Fruit fly (Drosophila melanogaster) whole organism, pupa: ENCODE results near the gene CG8916.

Experiments
- CG12605 ChIP-seq: fragments of 200-800 bp; sonication (Bioruptor generic); IDR thresholded peaks from 2 replicates; pipeline ENCODE4 v1.3.6; 2022; ENCODE audit warnings: missing biosample characterization, missing genetic modification characterization
- CG13204 ChIP-seq: fragments of 200-800 bp; sonication (Bioruptor generic); optimal IDR thresholded peaks from 2 replicates; lab custom pipeline; 2018; ENCODE audit warnings: missing biosample characterization, mild to moderate bottlenecking, missing genetic modification characterization, moderate library complexity
- CG14655 ChIP-seq: fragments of 200-800 bp; sonication (Bioruptor generic); optimal IDR thresholded peaks from 3 replicates; lab custom pipeline; 2017; ENCODE audit warnings: mild to moderate bottlenecking, missing biosample characterization, missing genetic modification reagents, missing genetic modification characterization
- CG17806 ChIP-seq: fragments of 200-800 bp; sonication (Bioruptor generic); optimal IDR thresholded peaks from 2 replicates; lab custom pipeline; 2018; ENCODE audit warnings: missing biosample characterization, mild to moderate bottlenecking, missing genetic modification characterization, moderate library complexity
- CG8301 ChIP-seq: fragments of 200-800 bp; sonication (Bioruptor generic); optimal IDR thresholded peaks from 2 replicates; lab custom pipeline; 2018; ENCODE audit warnings: missing biosample characterization, mild to moderate bottlenecking, missing genetic modification characterization
- EcR ChIP-seq: fragments of 200-800 bp; sonication (Bioruptor generic); optimal IDR thresholded peaks from 3 replicates; lab custom pipeline; 2019; ENCODE audit warnings: missing biosample characterization, missing genetic modification characterization, mild to moderate bottlenecking, moderate library complexity, missing genetic modification reagents
- Pif1B ChIP-seq: fragments of 200-800 bp; sonication (Bioruptor generic); optimal IDR thresholded peaks from 3 replicates; lab custom pipeline; 2016; ENCODE audit warnings: missing biosample characterization, missing genetic modification characterization
- Snoo ChIP-seq: fragments of 200-800 bp; sonication (Bioruptor generic); optimal IDR thresholded peaks from 3 replicates; lab custom pipeline; 2017; ENCODE audit warnings: missing biosample characterization, mild to moderate bottlenecking, missing genetic modification characterization, inconsistent platforms
- fd96Ca ChIP-seq: fragments of 200-800 bp; sonication (Bioruptor generic); IDR thresholded peaks from 3 replicates; pipeline ENCODE4 v1.3.6; 2022; ENCODE audit warnings: missing biosample characterization, missing genetic modification characterization
- gl ChIP-seq: fragments of 200-800 bp; sonication (Bioruptor generic); optimal IDR thresholded peaks from 2 replicates; lab custom pipeline; 2018; ENCODE audit warnings: missing biosample characterization, mild to moderate bottlenecking, missing genetic modification characterization
- rn ChIP-seq: fragments of 200-800 bp; sonication (Bioruptor generic); IDR thresholded peaks from 2 replicates; pipeline ENCODE4 v1.3.6; 2022; ENCODE audit warnings: missing biosample characterization, missing genetic modification characterization

dm6 chrX:15886411-15887246 lies 35.1 kb upstream of the CG8916 start:
- TF ChIP-seq Snoo (tag; lab: Kevin White, UChicago) = peak; percentile 54
- peak; percentile 84 for TF ChIP-seq CG17806
- peak; percentile 97 for TF ChIP-seq CG12605 (GFP tag; lab: Robert Waterston, UW)
- TF ChIP-seq CG13204 = peak; percentile 91
- TF ChIP-seq CG8301 (tag; lab: Kevin White, UChicago) = peak; percentile 81
- TF ChIP-seq fd96Ca (GFP tag; lab: Robert Waterston, UW) = peak; percentile 91
- peak; percentile 34 for TF ChIP-seq CG14655
- peak; percentile 57 for TF ChIP-seq rn (GFP tag; lab: Robert Waterston, UW)
- TF ChIP-seq gl (tag; lab: Kevin White, UChicago) = peak; percentile 97
- TF ChIP-seq Pif1B (GFP tag; lab: Kevin White, UChicago) = peak; percentile 91
- TF ChIP-seq EcR (GFP tag; lab: Kevin White, UChicago) = peak; percentile 65
